Worm (Caenorhabditis elegans) whole organism, midembryonic: ENCODE measurements around the gene clec-74.

ENCODE experiments used
- T22C8.4 ChIP-seq: fragments of 200-800 bp; sonication (Bioruptor generic); IDR thresholded peaks from 2 replicates; pipeline ENCODE4 v1.3.6; 2022; ENCODE audit warnings: missing genetic modification characterization, missing compliant biosample characterization
- cog-1 ChIP-seq: sonication (generic microtip); optimal IDR thresholded peaks from 2 replicates; lab custom pipeline; 2016; ENCODE audit warnings: missing genetic modification characterization, missing compliant biosample characterization
- flt-1 ChIP-seq: fragments of 200-800 bp; sonication (Bioruptor generic); IDR thresholded peaks from 2 replicates; pipeline ENCODE4 v1.3.6; 2022; ENCODE audit warnings: missing genetic modification characterization, missing compliant biosample characterization
- klf-2 ChIP-seq: fragments of 200-800 bp; sonication (Bioruptor generic); conservative IDR thresholded peaks from 2 replicates; pipeline ENCODE4 v1.3.6; 2022; ENCODE audit warnings: missing genetic modification reagents, missing genetic modification characterization, missing compliant biosample characterization
- med-1 ChIP-seq: sonication (generic microtip); optimal IDR thresholded peaks from 2 replicates; lab custom pipeline; 2017; ENCODE audit warnings: missing genetic modification characterization, mild to moderate bottlenecking, missing compliant biosample characterization, antibody characterized with exemption, missing genetic modification reagents; ENCODE audit not compliant: insufficient read depth
- ref-1 ChIP-seq: fragments of 200-800 bp; sonication (Bioruptor generic); conservative IDR thresholded peaks from 2 replicates; pipeline ENCODE4 v1.3.6; 2022; ENCODE audit warnings: missing genetic modification reagents, missing genetic modification characterization, missing compliant biosample characterization
- tab-1 ChIP-seq: fragments of 200-800 bp; sonication (Bioruptor generic); IDR thresholded peaks from 2 replicates; pipeline ENCODE4 v1.3.6; 2022; ENCODE audit warnings: missing genetic modification characterization, missing compliant biosample characterization
- ztf-23 ChIP-seq: fragments of 200-800 bp; sonication (Bioruptor generic); IDR thresholded peaks from 2 replicates; pipeline ENCODE4 v1.3.6; 2022; ENCODE audit warnings: missing genetic modification reagents, missing genetic modification characterization, missing compliant biosample characterization
- ztf-29 ChIP-seq: fragments of 200-800 bp; sonication (Bioruptor generic); IDR thresholded peaks from 2 replicates; pipeline ENCODE4 v1.3.6; 2022; ENCODE audit warnings: missing genetic modification reagents, missing genetic modification characterization, missing compliant biosample characterization

Gene clec-74

DNA sequence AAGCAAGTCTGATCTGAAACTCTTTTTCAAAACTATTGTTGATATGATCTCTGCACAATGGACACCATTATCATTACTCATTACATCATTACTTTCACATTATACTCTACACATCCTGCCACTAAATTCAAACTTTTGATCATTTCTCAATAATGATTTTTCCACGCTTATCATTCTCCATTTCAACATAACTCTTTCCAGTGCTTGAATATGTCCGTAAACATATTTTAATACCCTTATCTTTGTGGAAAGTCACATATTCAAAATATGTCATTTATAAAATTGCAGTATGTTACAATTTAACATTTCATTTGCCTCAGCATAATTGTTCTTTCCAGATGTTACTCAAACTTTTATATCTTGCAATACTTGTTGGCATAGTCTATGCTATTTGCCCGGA, 3.6 kb downstream of the clec-74 start, which contains the start of gene clec-75:
TSS of gene clec-75 (plus strand) at position 339 of the 400 bp plus-strand sequence.
- TF ChIP-seq cog-1 (tag; lab: Kevin White, UChicago) = no peak
- TF ChIP-seq klf-2 (GFP tag; lab: Robert Waterston, UW) = no peak
- no peak for TF ChIP-seq ref-1 (GFP tag; lab: Robert Waterston, UW)
- no peak for TF ChIP-seq ztf-29 (GFP tag; lab: Robert Waterston, UW)
- no peak for TF ChIP-seq med-1 (GFP tag; lab: Kevin White, UChicago)
- TF ChIP-seq tab-1 (GFP tag; lab: Robert Waterston, UW) = no peak
- no peak for TF ChIP-seq T22C8.4 (GFP tag; lab: Robert Waterston, UW)
- no peak for TF ChIP-seq ztf-23 (GFP tag; lab: Robert Waterston, UW)
- no peak for TF ChIP-seq flt-1 (GFP tag; lab: Robert Waterston, UW)

DNA sequence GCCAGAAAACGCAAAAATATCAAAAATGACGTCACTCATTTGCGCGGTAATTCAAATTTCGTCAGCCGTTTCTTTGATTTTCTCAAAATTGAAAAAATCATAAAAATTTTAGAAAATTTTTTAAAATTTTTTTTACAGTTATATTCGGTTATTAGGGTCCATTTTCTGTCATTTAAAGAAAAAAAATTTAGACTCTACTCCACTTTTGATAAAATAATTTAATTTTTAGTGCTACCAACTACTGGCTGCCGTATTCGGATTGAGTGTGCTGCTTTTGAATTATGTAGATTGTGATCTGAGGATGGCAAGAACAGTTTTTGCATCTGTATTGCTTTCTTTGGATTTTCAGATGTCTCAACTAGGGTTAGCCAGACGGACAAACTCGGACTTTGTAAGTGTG, 5.8 kb downstream of the clec-74 start, which contains the start of gene Y46C8AM.1:
TSS of gene Y46C8AM.1 (plus strand) at position 301 of the 400 bp plus-strand sequence.
- TF ChIP-seq med-1 (GFP tag; lab: Kevin White, UChicago) (no peak), flt-1 (GFP tag; lab: Robert Waterston, UW) (no peak), ztf-29 (GFP tag; lab: Robert Waterston, UW) (no peak), klf-2 (GFP tag; lab: Robert Waterston, UW) (no peak), tab-1 (GFP tag; lab: Robert Waterston, UW) (no peak), ztf-23 (GFP tag; lab: Robert Waterston, UW) (no peak), cog-1 (tag; lab: Kevin White, UChicago) (no peak), ref-1 (GFP tag; lab: Robert Waterston, UW) (no peak), T22C8.4 (GFP tag; lab: Robert Waterston, UW) (no peak)

DNA sequence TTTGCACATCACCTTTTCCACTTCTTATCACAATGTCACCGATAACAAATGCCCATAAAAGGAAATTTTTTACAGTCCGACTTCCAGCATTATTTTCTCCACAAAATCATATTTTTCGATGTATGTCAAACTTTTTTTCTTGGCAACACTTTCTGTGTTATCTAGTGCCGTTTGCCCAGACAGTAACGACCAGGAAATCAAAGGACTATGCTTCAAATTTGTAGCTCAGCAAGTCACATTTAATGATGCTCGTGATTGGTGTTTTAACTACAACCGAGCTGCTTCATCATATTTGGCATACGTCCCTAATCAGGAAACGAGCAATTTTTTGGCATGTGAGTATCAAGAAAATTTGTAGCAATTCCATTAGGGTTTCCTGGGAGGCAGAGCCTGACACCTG, 6.7 kb downstream of the clec-74 start:
- TF ChIP-seq med-1 (GFP tag; lab: Kevin White, UChicago) (no peak), flt-1 (GFP tag; lab: Robert Waterston, UW) (no peak), ztf-23 (GFP tag; lab: Robert Waterston, UW) (no peak), ztf-29 (GFP tag; lab: Robert Waterston, UW) (no peak), tab-1 (GFP tag; lab: Robert Waterston, UW) (no peak), T22C8.4 (GFP tag; lab: Robert Waterston, UW) (no peak)

DNA sequence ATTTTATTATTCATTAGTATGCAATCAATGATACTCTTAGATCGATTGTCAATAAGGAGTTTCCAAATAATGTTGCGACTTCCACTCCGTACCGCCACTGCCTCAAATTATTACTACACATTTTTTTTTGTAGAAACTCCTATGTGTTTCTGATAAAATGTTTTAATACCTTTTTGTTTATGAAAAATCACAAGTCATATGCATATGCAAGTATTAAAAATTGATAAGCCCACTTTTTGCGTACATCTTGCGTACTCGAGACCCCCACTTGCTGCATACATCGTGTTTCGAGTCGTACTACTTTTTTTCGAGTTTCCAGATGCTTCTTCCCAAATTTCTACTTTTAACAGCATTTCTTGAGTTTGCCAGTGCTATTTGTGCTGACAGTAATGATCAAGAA, 8.2 kb downstream of the clec-74 start, which contains the start of gene clec-76:
TSS of gene clec-76 (plus strand) at position 234 of the 400 bp plus-strand sequence.
- TF ChIP-seq cog-1 (tag; lab: Kevin White, UChicago) (no peak), flt-1 (GFP tag; lab: Robert Waterston, UW) (no peak), tab-1 (GFP tag; lab: Robert Waterston, UW) (no peak), ztf-29 (GFP tag; lab: Robert Waterston, UW) (no peak), ztf-23 (GFP tag; lab: Robert Waterston, UW) (no peak), T22C8.4 (GFP tag; lab: Robert Waterston, UW) (no peak), ref-1 (GFP tag; lab: Robert Waterston, UW) (no peak), klf-2 (GFP tag; lab: Robert Waterston, UW) (no peak), med-1 (GFP tag; lab: Kevin White, UChicago) (no peak)

DNA sequence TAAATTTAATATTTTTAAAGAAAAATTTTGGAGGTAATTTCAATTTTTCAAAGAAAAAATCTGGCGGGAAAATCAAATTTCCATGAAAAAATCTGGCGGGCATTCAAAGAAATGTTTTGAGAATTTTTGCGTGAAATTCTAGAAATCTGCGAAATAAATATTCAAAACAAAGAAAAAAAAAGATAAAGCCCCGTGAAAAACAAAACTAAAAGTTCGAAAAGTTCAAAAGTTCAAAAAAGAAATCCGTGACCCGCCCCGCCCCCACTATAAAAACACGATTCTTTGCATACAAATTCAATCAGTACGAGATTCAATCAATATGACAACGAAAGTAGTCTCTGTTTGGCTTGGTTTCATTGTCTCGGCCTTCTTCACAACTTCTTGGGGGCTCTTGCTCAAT, 16.2 kb downstream of the clec-74 start, which contains the start of gene clec-79:
TSS of gene clec-79 (plus strand) at position 301 of the 400 bp plus-strand sequence.
- TF ChIP-seq ref-1 (GFP tag; lab: Robert Waterston, UW) (no peak), med-1 (GFP tag; lab: Kevin White, UChicago) (no peak), T22C8.4 (GFP tag; lab: Robert Waterston, UW) (no peak), klf-2 (GFP tag; lab: Robert Waterston, UW) (no peak), tab-1 (GFP tag; lab: Robert Waterston, UW) (no peak), ztf-23 (GFP tag; lab: Robert Waterston, UW) (no peak), cog-1 (tag; lab: Kevin White, UChicago) (no peak)

DNA sequence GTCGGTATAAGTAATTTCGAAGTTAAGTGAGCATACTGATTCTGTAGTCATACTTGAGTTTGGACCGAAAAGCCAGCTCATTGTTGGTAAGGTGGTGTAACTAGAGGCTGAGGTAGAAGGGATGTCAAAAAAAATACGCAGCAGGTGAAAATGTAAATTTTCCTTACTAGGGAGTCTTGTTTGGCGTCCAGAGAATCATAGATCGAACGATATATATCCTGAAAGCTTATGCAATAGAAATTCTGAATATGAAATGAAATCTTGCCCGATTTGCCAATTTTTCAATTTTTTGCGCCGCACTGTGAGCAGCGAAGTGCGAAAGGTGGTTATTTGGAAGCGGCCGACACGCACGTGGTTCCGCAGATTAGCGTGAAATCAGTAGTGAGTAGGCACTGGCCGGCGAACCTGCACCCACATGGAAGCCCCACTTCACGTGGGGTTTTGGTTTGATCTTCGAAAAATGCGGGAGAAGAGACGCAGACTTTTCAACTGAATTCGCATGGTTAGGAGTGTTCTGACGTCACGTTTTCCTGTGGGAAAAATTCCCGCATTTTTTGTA, 21.2 kb downstream of the clec-74 start, which contains the start of gene srh-220:
TSS of gene srh-220 (minus strand) at position 51 of the 559 bp plus-strand sequence.
- no peak for TF ChIP-seq cog-1 (tag; lab: Kevin White, UChicago)
- TF ChIP-seq flt-1 (GFP tag; lab: Robert Waterston, UW) = no peak
- no peak for TF ChIP-seq ztf-23 (GFP tag; lab: Robert Waterston, UW)
- TF ChIP-seq ref-1 (GFP tag; lab: Robert Waterston, UW) = no peak
- no peak for TF ChIP-seq ztf-29 (GFP tag; lab: Robert Waterston, UW)
- TF ChIP-seq med-1 (GFP tag; lab: Kevin White, UChicago) = no peak
- no peak for TF ChIP-seq tab-1 (GFP tag; lab: Robert Waterston, UW)
- no peak for TF ChIP-seq klf-2 (GFP tag; lab: Robert Waterston, UW)
- no peak for TF ChIP-seq T22C8.4 (GFP tag; lab: Robert Waterston, UW)

DNA sequence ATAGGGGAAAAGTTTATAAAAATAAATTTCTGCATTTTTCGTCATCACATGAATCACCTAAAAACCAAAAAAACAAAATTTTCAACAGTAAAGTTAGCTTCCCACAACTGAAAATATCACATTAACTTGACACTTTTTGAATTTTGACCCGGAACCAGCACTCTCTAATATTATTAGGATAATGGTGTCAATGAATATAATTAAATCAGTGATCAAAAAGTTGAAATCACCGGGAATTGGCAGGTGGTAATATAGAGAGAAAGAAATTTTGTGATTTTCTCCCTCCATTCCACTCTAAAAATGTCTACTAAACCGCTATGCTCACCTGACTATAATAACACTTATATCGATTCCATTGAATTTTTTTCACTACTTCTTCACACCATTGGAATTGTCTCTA, 22.7 kb downstream of the clec-74 start, which contains the start of gene srh-222:
TSS of gene srh-222 (plus strand) at position 301 of the 400 bp plus-strand sequence.
- TF ChIP-seq med-1 (GFP tag; lab: Kevin White, UChicago) (no peak), tab-1 (GFP tag; lab: Robert Waterston, UW) (no peak), cog-1 (tag; lab: Kevin White, UChicago) (no peak), T22C8.4 (GFP tag; lab: Robert Waterston, UW) (no peak)

DNA sequence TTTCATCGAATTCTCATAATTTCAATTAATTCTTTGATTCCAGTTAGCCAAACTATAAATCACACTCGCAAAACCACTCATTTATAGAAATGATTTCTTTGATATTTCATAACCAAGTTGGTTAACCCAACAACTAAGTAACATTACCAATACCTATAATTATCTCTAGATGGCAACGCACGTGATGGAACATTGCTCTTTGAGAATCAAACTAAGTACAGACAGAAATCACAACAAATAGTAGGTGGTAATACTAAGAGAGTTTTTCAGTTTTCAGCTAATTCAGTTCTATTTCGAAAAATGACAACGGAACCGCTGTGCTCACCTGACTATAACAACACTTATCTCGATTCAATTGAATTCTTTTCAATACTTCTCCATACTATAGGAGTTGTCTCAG, 24.8 kb downstream of the clec-74 start, which contains the start of gene srh-223:
TSS of gene srh-223 (plus strand) at position 301 of the 400 bp plus-strand sequence.
- TF ChIP-seq tab-1 (GFP tag; lab: Robert Waterston, UW) = no peak
- TF ChIP-seq klf-2 (GFP tag; lab: Robert Waterston, UW) = no peak
- no peak for TF ChIP-seq T22C8.4 (GFP tag; lab: Robert Waterston, UW)
- no peak for TF ChIP-seq ref-1 (GFP tag; lab: Robert Waterston, UW)
- TF ChIP-seq med-1 (GFP tag; lab: Kevin White, UChicago) = no peak
- no peak for TF ChIP-seq cog-1 (tag; lab: Kevin White, UChicago)
- no peak for TF ChIP-seq flt-1 (GFP tag; lab: Robert Waterston, UW)
- TF ChIP-seq ztf-29 (GFP tag; lab: Robert Waterston, UW) = no peak
- no peak for TF ChIP-seq ztf-23 (GFP tag; lab: Robert Waterston, UW)
